Worm (Caenorhabditis elegans) whole organism, late embryonic: ENCODE measurements around the gene nlt-1.

Experiments
- F13H6.1 ChIP-seq: sonication (generic microtip); optimal IDR thresholded peaks from 2 replicates; lab custom pipeline; 2016; ENCODE audit warnings: missing genetic modification characterization, missing compliant biosample characterization
- ahr-1 ChIP-seq: sonication (generic microtip); optimal IDR thresholded peaks from 2 replicates; lab custom pipeline; 2016; ENCODE audit warnings: missing genetic modification characterization, missing compliant biosample characterization
- ama-1 ChIP-seq: fragments of 150-350 bp; optimal IDR thresholded peaks from 2 replicates; lab custom pipeline; 2014
- ceh-18 ChIP-seq: sonication (generic microtip); optimal IDR thresholded peaks from 2 replicates; lab custom pipeline; 2016; ENCODE audit warnings: missing genetic modification characterization, missing compliant biosample characterization
- ceh-2 ChIP-seq: sonication (generic microtip); optimal IDR thresholded peaks from 2 replicates; lab custom pipeline; 2016; ENCODE audit warnings: missing genotype, missing genetic modification characterization, missing compliant biosample characterization
- ceh-31 ChIP-seq: sonication (generic microtip); optimal IDR thresholded peaks from 2 replicates; lab custom pipeline; 2016; ENCODE audit warnings: missing genetic modification characterization, missing compliant biosample characterization
- ceh-9 ChIP-seq: sonication (generic microtip); optimal IDR thresholded peaks from 2 replicates; lab custom pipeline; 2016; ENCODE audit warnings: mild to moderate bottlenecking, missing genetic modification characterization, inconsistent platforms, missing compliant biosample characterization
- che-1 ChIP-seq: sonication (generic microtip); optimal IDR thresholded peaks from 2 replicates; lab custom pipeline; 2016; ENCODE audit warnings: mild to moderate bottlenecking, missing genetic modification characterization, missing compliant biosample characterization
- dve-1 ChIP-seq: sonication (generic microtip); optimal IDR thresholded peaks from 2 replicates; lab custom pipeline; 2017; ENCODE audit warnings: antibody characterized with exemption, mild to moderate bottlenecking, missing genetic modification characterization, missing compliant biosample characterization
- elt-2 ChIP-seq: sonication (generic microtip); optimal IDR thresholded peaks from 2 replicates; lab custom pipeline; 2016; ENCODE audit warnings: missing genetic modification reagents, missing genetic modification characterization, missing compliant biosample characterization
- fax-1 ChIP-seq: sonication (generic microtip); optimal IDR thresholded peaks from 2 replicates; lab custom pipeline; 2016; ENCODE audit warnings: missing genotype, missing genetic modification characterization, missing compliant biosample characterization
- fkh-10 ChIP-seq: fragments of 150-350 bp; optimal IDR thresholded peaks from 2 replicates; lab custom pipeline; 2014; ENCODE audit warnings: missing biosample characterization, missing genetic modification reagents, missing genetic modification characterization
- hlh-13 ChIP-seq: fragments of 200-800 bp; sonication (Bioruptor generic); optimal IDR thresholded peaks from 2 replicates; lab custom pipeline; 2018; ENCODE audit warnings: mild to moderate bottlenecking, missing genetic modification characterization, missing compliant biosample characterization
- hlh-8 ChIP-seq: sonication (generic microtip); optimal IDR thresholded peaks from 2 replicates; lab custom pipeline; 2016; ENCODE audit warnings: missing genotype, missing genetic modification characterization, missing compliant biosample characterization
- lin-11 ChIP-seq: fragments of 200-800 bp; sonication (Bioruptor generic); optimal IDR thresholded peaks from 2 replicates; lab custom pipeline; 2018; ENCODE audit warnings: mild to moderate bottlenecking, missing genetic modification characterization, missing compliant biosample characterization
- madf-2 ChIP-seq: sonication (generic microtip); optimal IDR thresholded peaks from 2 replicates; lab custom pipeline; 2017; ENCODE audit warnings: missing genetic modification characterization, missing compliant biosample characterization
- mec-3 ChIP-seq: sonication (generic microtip); optimal IDR thresholded peaks from 2 replicates; lab custom pipeline; 2016; ENCODE audit warnings: borderline replicate concordance, missing genetic modification characterization, missing compliant biosample characterization
- nfya-1 ChIP-seq: sonication (generic microtip); optimal IDR thresholded peaks from 2 replicates; lab custom pipeline; 2017; ENCODE audit warnings: missing genetic modification characterization, mild to moderate bottlenecking, missing compliant biosample characterization, antibody characterized with exemption, moderate library complexity
- odd-2 ChIP-seq: sonication (generic microtip); optimal IDR thresholded peaks from 2 replicates; lab custom pipeline; 2017; ENCODE audit warnings: antibody characterized with exemption, mild to moderate bottlenecking, missing genetic modification characterization, missing compliant biosample characterization
- pag-3 ChIP-seq: sonication (generic microtip); optimal IDR thresholded peaks from 2 replicates; lab custom pipeline; 2016; ENCODE audit warnings: missing compliant biosample characterization, missing genetic modification characterization, borderline replicate concordance
- pat-9 ChIP-seq: fragments of 200-800 bp; sonication (Bioruptor generic); optimal IDR thresholded peaks from 2 replicates; lab custom pipeline; 2018; ENCODE audit warnings: mild to moderate bottlenecking, missing genetic modification characterization, moderate library complexity, missing compliant biosample characterization
- pax-1 ChIP-seq: fragments of 150-350 bp; optimal IDR thresholded peaks from 2 replicates; lab custom pipeline; 2014; ENCODE audit warnings: missing biosample characterization, missing genetic modification characterization
- pqm-1 ChIP-seq: sonication (generic microtip); optimal IDR thresholded peaks from 2 replicates; lab custom pipeline; 2016; ENCODE audit warnings: missing genetic modification characterization, missing compliant biosample characterization
- pros-1 ChIP-seq: fragments of 150-350 bp; optimal IDR thresholded peaks from 2 replicates; lab custom pipeline; 2014; ENCODE audit warnings: missing biosample characterization, missing genetic modification reagents, missing genetic modification characterization
- sox-2 ChIP-seq: fragments of 200-800 bp; sonication (Bioruptor generic); IDR thresholded peaks from 2 replicates; pipeline ENCODE4 v1.3.6; 2022; ENCODE audit warnings: missing genetic modification reagents, missing genetic modification characterization, missing compliant biosample characterization
- sox-4 ChIP-seq: sonication (generic microtip); optimal IDR thresholded peaks from 2 replicates; lab custom pipeline; 2017; ENCODE audit warnings: mild to moderate bottlenecking, missing genetic modification characterization, inconsistent platforms, missing compliant biosample characterization
- syd-9 ChIP-seq: sonication (generic microtip); optimal IDR thresholded peaks from 2 replicates; lab custom pipeline; 2016; ENCODE audit warnings: mild to moderate bottlenecking, missing genetic modification characterization, moderate library complexity, missing compliant biosample characterization
- tbx-7 ChIP-seq: sonication (generic microtip); optimal IDR thresholded peaks from 2 replicates; lab custom pipeline; 2016; ENCODE audit warnings: missing genotype, missing genetic modification characterization, missing compliant biosample characterization
- ttx-3 ChIP-seq: sonication (generic microtip); optimal IDR thresholded peaks from 2 replicates; lab custom pipeline; 2016; ENCODE audit warnings: missing genetic modification reagents, missing genetic modification characterization, missing compliant biosample characterization
- unc-3 ChIP-seq, 2 experiments: fragments of 200-800 bp in 1 of 2; sonication (Bioruptor generic) in 1 of 2; sonication (generic microtip) in 1 of 2; conservative IDR thresholded peaks in 1 of 2; optimal IDR thresholded peaks in 1 of 2; 2 replicates each; pipeline versions ENCODE4 v1.3.6 to Lab custom; 2016 to 2022; ENCODE audit warnings: missing compliant biosample characterization in 2 of 2, missing genetic modification characterization in 2 of 2, missing genetic modification reagents in 1 of 2
- unc-55 ChIP-seq: sonication (generic microtip); optimal IDR thresholded peaks from 2 replicates; lab custom pipeline; 2017; ENCODE audit warnings: missing biosample characterization, missing genetic modification reagents, missing genetic modification characterization
- zip-5 ChIP-seq: sonication (generic microtip); optimal IDR thresholded peaks from 2 replicates; lab custom pipeline; 2016; ENCODE audit warnings: missing genetic modification characterization, missing compliant biosample characterization

The nlt-1 gene

DNA sequence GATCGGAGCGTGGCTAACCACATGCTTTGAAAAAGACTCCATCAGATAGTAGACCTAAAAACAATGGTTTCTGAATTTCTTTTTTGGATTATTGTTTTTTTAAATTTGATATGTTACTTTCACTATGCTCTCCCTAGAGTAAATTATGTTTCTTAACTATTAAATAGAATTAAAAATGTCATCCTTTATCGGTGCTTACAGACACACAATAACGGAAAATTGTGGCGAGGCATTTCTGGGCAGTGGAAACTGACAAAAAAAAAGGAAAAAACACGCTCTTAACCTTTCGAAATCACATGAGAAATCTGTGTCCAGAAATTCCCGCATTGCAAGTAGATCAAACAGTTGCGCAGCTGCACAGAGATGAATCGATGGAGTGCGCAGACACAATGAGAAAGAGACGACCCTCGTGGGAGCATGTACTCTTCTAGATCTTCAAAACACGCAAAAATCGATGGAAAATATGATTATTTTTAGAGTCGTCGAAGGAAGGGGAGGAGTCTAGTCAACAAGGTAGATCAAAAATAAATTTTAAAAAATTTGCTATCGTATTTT lies 20.8 kb downstream of the nlt-1 start, which contains the start of gene ZK892.6:
Gene ZK892.6, minus strand, starts transcription at position 51 of the 555 bp plus-strand sequence.
- TF ChIP-seq nfya-1 (tag; lab: Kevin White, UChicago) (no peak), hlh-8 (tag; lab: Kevin White, UChicago) (no peak), sox-2 (no peak)

DNA sequence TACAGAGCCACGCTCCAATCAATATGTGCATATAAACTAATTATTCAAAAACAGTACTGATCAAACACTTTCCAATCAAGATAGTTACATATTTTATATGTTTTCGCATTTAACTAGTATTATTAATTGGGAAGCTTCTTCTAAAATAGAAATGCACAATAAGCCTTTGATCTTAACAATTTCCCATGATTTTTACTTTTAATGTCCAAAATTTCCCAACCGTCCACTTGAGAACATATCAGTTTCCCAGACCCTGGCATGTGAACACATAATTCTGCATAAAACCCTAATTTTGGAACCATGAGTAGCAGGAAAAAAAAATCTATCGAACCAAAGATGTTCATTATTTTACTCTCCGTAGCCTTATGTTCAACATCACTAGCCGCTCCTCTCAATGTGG lies 24.5 kb downstream of the nlt-1 start, which contains the start of gene R53.8:
Gene R53.8, plus strand, starts transcription at position 301 of the 400 bp plus-strand sequence.
- TF ChIP-seq tbx-7 (tag; lab: Kevin White, UChicago) (no peak), ceh-18 (tag; lab: Kevin White, UChicago) (no peak), sox-2 (no peak), pqm-1 (tag; lab: Kevin White, UChicago) (no peak), fkh-10 (GFP tag; lab: Kevin White, UChicago) (no peak), zip-5 (tag; lab: Kevin White, UChicago) (no peak), elt-2 (tag; lab: Kevin White, UChicago) (no peak), ttx-3 (tag; lab: Kevin White, UChicago) (no peak), unc-55 (GFP tag; lab: Kevin White, UChicago) (no peak), odd-2 (tag; lab: Kevin White, UChicago) (no peak), mec-3 (tag; lab: Kevin White, UChicago) (no peak), pat-9 (no peak), madf-2 (tag; lab: Kevin White, UChicago) (no peak), che-1 (no peak), pag-3 (tag; lab: Kevin White, UChicago) (no peak), sox-4 (tag; lab: Kevin White, UChicago) (no peak), fax-1 (tag; lab: Kevin White, UChicago) (no peak), hlh-13 (GFP tag; lab: Kevin White, UChicago) (no peak), ahr-1 (tag; lab: Kevin White, UChicago) (no peak), pax-1 (tag; lab: Kevin White, UChicago) (no peak)

DNA sequence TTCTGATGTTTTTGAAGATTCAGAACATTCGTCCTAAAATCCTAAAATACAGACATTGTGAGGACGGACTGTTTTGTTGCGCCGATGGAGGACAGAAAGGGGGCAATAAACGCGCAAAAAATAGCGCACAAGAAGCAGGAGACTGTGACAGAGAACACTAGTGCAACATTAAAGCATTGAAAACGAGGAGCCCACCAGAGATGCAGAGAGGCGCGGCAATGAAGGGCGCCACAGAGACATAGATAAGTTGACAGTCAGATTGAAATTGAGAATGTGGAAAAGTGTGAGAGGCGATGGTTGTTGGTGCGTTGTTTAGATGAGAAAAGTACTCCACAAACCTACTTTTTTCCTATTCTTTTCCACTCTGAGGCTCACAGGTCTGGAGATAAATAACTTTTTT lies 26.0 kb downstream of the nlt-1 start, which contains the start of gene aakg-5:
Gene aakg-5, minus strand, starts transcription at position 159 of the 400 bp plus-strand sequence.
- TF ChIP-seq dve-1 (peak; percentile 11), ceh-18 (tag; lab: Kevin White, UChicago) (peak; percentile 43), unc-55 (GFP tag; lab: Kevin White, UChicago) (peak; percentile 22), syd-9 (no peak), ceh-31 (tag; lab: Kevin White, UChicago) (peak; percentile 19), ama-1 (no peak), nfya-1 (tag; lab: Kevin White, UChicago) (peak; percentile 25)

ce11 chrII:9974210-9974609 lies 26.7 kb downstream of the nlt-1 start:
- TF ChIP-seq unc-3 (GFP tag; conservative IDR thresholded peaks at IDR 0.05; lab: Robert Waterston, UW), result no peak
- TF ChIP-seq unc-3 (tag; optimal IDR thresholded peaks at IDR 0.05; lab: Kevin White, UChicago), result no peak
- TF ChIP-seq elt-2 (tag; lab: Kevin White, UChicago), result peak; percentile 65
- TF ChIP-seq pqm-1 (tag; lab: Kevin White, UChicago), result no peak
- TF ChIP-seq, all 69 proteins: peak for 1

- TF ChIP-seq lin-11 (tag; lab: Kevin White, UChicago), result no peak
- TF ChIP-seq F13H6.1 (tag; lab: Kevin White, UChicago), result no peak
- no peak for TF ChIP-seq sox-2
- no peak for TF ChIP-seq pax-1 (tag; lab: Kevin White, UChicago)
- TF ChIP-seq ceh-9 (tag; lab: Kevin White, UChicago), result no peak
- no peak for TF ChIP-seq zip-5 (tag; lab: Kevin White, UChicago)
- no peak for TF ChIP-seq ceh-2 (tag; lab: Kevin White, UChicago)
- no peak for TF ChIP-seq pros-1 (tag; lab: Kevin White, UChicago)
- TF ChIP-seq, all 69 proteins: peak for 0
These were observed 30.4 kb downstream of the nlt-1 start, which contains the start of gene R53.5 for ce11 chrII:9970438-9971092. R53.5 (minus strand) TSS chrII:9970488.
